Worm (Caenorhabditis elegans): ENCODE data around the gene rnh-2.

rnh-2 gene

DNA sequence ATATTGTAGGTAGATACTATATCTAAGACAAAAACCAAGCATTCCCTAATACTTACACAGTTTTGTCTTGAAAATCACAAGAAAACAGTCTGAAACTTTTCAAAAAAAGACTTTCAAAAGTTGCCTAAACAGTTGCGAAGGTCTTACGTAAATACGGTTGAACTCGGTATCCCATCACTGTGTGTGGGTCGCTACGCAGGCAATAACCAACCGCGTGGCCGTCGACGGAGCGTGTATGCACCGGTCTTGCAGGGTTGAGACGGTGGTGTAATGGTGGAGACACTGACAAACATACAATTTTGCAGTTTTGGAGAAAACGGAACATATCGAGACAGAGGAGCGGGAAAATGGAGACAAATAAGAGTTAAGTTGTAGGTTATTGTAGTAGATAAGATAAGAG lies 44.3 kb downstream of the rnh-2 start, which contains the start of gene iff-2 (continued):
- TF ChIP-seq nhr-25 (tag; optimal IDR thresholded peaks at IDR 0.05; ENCODE audit: borderline replicate concordance, insufficient read depth) (peak; percentile 97), hlh-30 (tag; optimal IDR thresholded peaks at IDR 0.05; ENCODE audit: insufficient read depth) (peak; percentile 100), ceh-44 (GFP tag; IDR thresholded peaks at IDR 0.05) (0 out of 2 replicates have a peak, but pooled peaks have one; percentile 56), arid-1 (GFP tag; conservative IDR thresholded peaks at IDR 0.05) (peak; percentile 97), ama-1 (optimal IDR thresholded peaks at IDR 0.05) (peak; percentile 68), sdz-12 (GFP tag; optimal IDR thresholded peaks at IDR 0.05) (peak; percentile 60), unc-62 (GFP tag; optimal IDR thresholded peaks at IDR 0.05 in 1 of 2) (peak; percentile 14 to 100), unc-62 (tag; optimal IDR thresholded peaks at IDR 0.05) (peak; percentile 51), daf-12 (tag; optimal IDR thresholded peaks at IDR 0.05) (no peak), zfp-3 (GFP tag; conservative IDR thresholded peaks at IDR 0.05) (peak; percentile 97), dve-1 (tag; optimal IDR thresholded peaks at IDR 0.05; ENCODE audit: insufficient read depth) (peak; percentile 100), Y75B8A.6 (GFP tag; IDR thresholded peaks at IDR 0.05) (peak; percentile 96), R02D3.7 (tag; optimal IDR thresholded peaks at IDR 0.05) (peak; percentile 50), lin-15B (tag; optimal IDR thresholded peaks at IDR 0.05) (peak; percentile 98), lir-3 (tag; optimal IDR thresholded peaks at IDR 0.05) (peak; percentile 76), nhr-41 (GFP tag; IDR thresholded peaks at IDR 0.05) (peak; percentile 94), ctbp-1 (GFP tag; IDR thresholded peaks at IDR 0.05) (peak; percentile 98), nhr-6 (tag; optimal IDR thresholded peaks at IDR 0.05) (peak; percentile 99), lsy-2 (tag; optimal IDR thresholded peaks at IDR 0.05) (peak; percentile 97 to 98), ztf-7 (tag; optimal IDR thresholded peaks at IDR 0.05) (peak; percentile 87), Y48G9A.11 (GFP tag; IDR thresholded peaks at IDR 0.05) (no peak; the same call in 1 of the 2 replicates), attf-4 (tag; optimal IDR thresholded peaks at IDR 0.05) (no peak), dpl-1 (GFP tag; optimal IDR thresholded peaks at IDR 0.05) (peak; percentile 97), D1046.2 (GFP tag; IDR thresholded peaks at IDR 0.05) (peak; percentile 94), F44E2.7 (GFP tag; IDR thresholded peaks at IDR 0.05) (no peak), nhr-28 (tag; optimal IDR thresholded peaks at IDR 0.05) (peak; percentile 100), skn-1 (tag; optimal IDR thresholded peaks at IDR 0.05) (peak; percentile 95), daf-16 (GFP tag; optimal IDR thresholded peaks at IDR 0.05) (peak; percentile 89 to 91), daf-16 (tag; optimal IDR thresholded peaks at IDR 0.05) (peak; percentile 92), hmg-1.1 (GFP tag; IDR thresholded peaks at IDR 0.05) (peak; percentile 99), spr-1 (tag; optimal IDR thresholded peaks at IDR 0.05) (peak; percentile 96), daf-8 (GFP tag; IDR thresholded peaks at IDR 0.05) (no peak), hif-1 (tag; optimal IDR thresholded peaks at IDR 0.05) (peak; percentile 88 to 96), pha-4 (GFP tag; IDR thresholded peaks at IDR 0.05) (peak; percentile 96), pha-4 (tag; optimal IDR thresholded peaks at IDR 0.05) (no peak), aha-1 (tag) (peak; percentile 100), F26F4.8 (GFP tag; conservative IDR thresholded peaks at IDR 0.05) (no peak), ceh-82 (tag; optimal IDR thresholded peaks at IDR 0.05) (peak; percentile 12), mep-1 (tag; optimal IDR thresholded peaks at IDR 0.05) (peak; percentile 99), lin-38 (GFP tag; IDR thresholded peaks at IDR 0.05) (peak; percentile 100), lin-13 (GFP tag; optimal IDR thresholded peaks at IDR 0.05) (peak; percentile 99), mdt-29 (GFP tag; IDR thresholded peaks at IDR 0.05) (no peak; the same call in none of the 2 replicates), hlh-11 (tag; optimal IDR thresholded peaks at IDR 0.05) (peak; percentile 99), vab-7 (GFP tag; IDR thresholded peaks at IDR 0.05) (peak; percentile 93), zip-11 (GFP tag; IDR thresholded peaks at IDR 0.05) (no peak), lin-1 (GFP tag; IDR thresholded peaks at IDR 0.05) (peak; percentile 96), fos-1 (tag; optimal IDR thresholded peaks at IDR 0.05) (peak; percentile 58), lim-7 (GFP tag; IDR thresholded peaks at IDR 0.05) (peak; percentile 70; the same call in 1 of the 2 replicates), nhr-10 (tag; optimal IDR thresholded peaks at IDR 0.05) (peak; percentile 97), zag-1 (tag; optimal IDR thresholded peaks at IDR 0.05) (peak; percentile 81), T26A8.4 (GFP tag; IDR thresholded peaks at IDR 0.05) (peak; percentile 97), fkh-10 (GFP tag; optimal IDR thresholded peaks at IDR 0.05) (peak; percentile 99)
